Fruit fly (Drosophila melanogaster): ENCODE measurements around the gene Patsas.

Gene Patsas

dm6 chr2L:12092041-12092440 is 11.0 kb downstream of the Patsas start:
- no peak for TF ChIP-seq Dfd (GFP tag; optimal IDR thresholded peaks at IDR 0.05)
- TF ChIP-seq psq (GFP tag; optimal IDR thresholded peaks at IDR 0.05): no peak
- TF ChIP-seq GATAd (GFP tag; optimal IDR thresholded peaks at IDR 0.05): no peak
- TF ChIP-seq HLH106 (tag; optimal IDR thresholded peaks at IDR 0.05): no peak
- no peak for TF ChIP-seq dmrt93B (GFP tag; optimal IDR thresholded peaks at IDR 0.05)
- no peak for TF ChIP-seq h (GFP tag; optimal IDR thresholded peaks at IDR 0.05)
- no peak for TF ChIP-seq fru (GFP tag; optimal IDR thresholded peaks at IDR 0.05)
- TF ChIP-seq Abd-B (GFP tag; optimal IDR thresholded peaks at IDR 0.05): no peak
- no peak for TF ChIP-seq Rel (GFP tag; optimal IDR thresholded peaks at IDR 0.05)
- TF ChIP-seq Rel (tag; optimal IDR thresholded peaks at IDR 0.05): no peak
- TF ChIP-seq CrebA (GFP tag; optimal IDR thresholded peaks at IDR 0.05; ENCODE audit: borderline replicate concordance): no peak
- no peak for TF ChIP-seq dl (GFP tag; optimal IDR thresholded peaks at IDR 0.05; ENCODE audit: insufficient read depth in 1 of 2, partially characterized antibody in 2 of 2)
- TF ChIP-seq woc (GFP tag; optimal IDR thresholded peaks at IDR 0.05): no peak
- TF ChIP-seq usp (GFP tag; optimal IDR thresholded peaks at IDR 0.05): no peak
- no peak for TF ChIP-seq sage (GFP tag; optimal IDR thresholded peaks at IDR 0.05)

- no peak for TF ChIP-seq HLH106 (tag; optimal IDR thresholded peaks at IDR 0.05)
- no peak for TF ChIP-seq woc (GFP tag; optimal IDR thresholded peaks at IDR 0.05)
- no peak for TF ChIP-seq CrebA (GFP tag; optimal IDR thresholded peaks at IDR 0.05; ENCODE audit: borderline replicate concordance)
- TF ChIP-seq sv (GFP tag; optimal IDR thresholded peaks at IDR 0.05): no peak
- no peak for TF ChIP-seq Myc (optimal IDR thresholded peaks at IDR 0.05)
- TF ChIP-seq Rel (GFP tag; optimal IDR thresholded peaks at IDR 0.05): no peak
- TF ChIP-seq Rel (tag; optimal IDR thresholded peaks at IDR 0.05): no peak
- no peak for TF ChIP-seq Hr78 (GFP tag; optimal IDR thresholded peaks at IDR 0.05)
- no peak for TF ChIP-seq OdsH (GFP tag; optimal IDR thresholded peaks at IDR 0.05)
- no peak for TF ChIP-seq Dif (GFP tag; optimal IDR thresholded peaks at IDR 0.05; ENCODE audit: partially characterized antibody)
- no peak for TF ChIP-seq dl (GFP tag; optimal IDR thresholded peaks at IDR 0.05; ENCODE audit: insufficient read depth in 1 of 2, partially characterized antibody in 2 of 2)
- no peak for TF ChIP-seq Dfd (GFP tag; optimal IDR thresholded peaks at IDR 0.05)
- no peak for TF ChIP-seq Mio (GFP tag; optimal IDR thresholded peaks at IDR 0.05)
- TF ChIP-seq fru (GFP tag; optimal IDR thresholded peaks at IDR 0.05): no peak
- TF ChIP-seq Sp1 (GFP tag; optimal IDR thresholded peaks at IDR 0.05): no peak
- no peak for TF ChIP-seq sage (GFP tag; optimal IDR thresholded peaks at IDR 0.05)
- no peak for TF ChIP-seq lola (GFP tag; optimal IDR thresholded peaks at IDR 0.05)
- TF ChIP-seq Hnf4 (GFP tag; optimal IDR thresholded peaks at IDR 0.05): no peak
These were observed 11.6 kb downstream of the Patsas start, which contains the start of gene Pex19 for dm6 chr2L:12091522-12091921. Gene Pex19 (plus strand): TSS chr2L:12091822.

- no peak for TF ChIP-seq N (GFP tag; optimal IDR thresholded peaks at IDR 0.05)
These were observed 13.9 kb downstream of the Patsas start for dm6 chr2L:12089145-12089544.

dm6 chr2L:12087442-12087841 is 15.6 kb downstream of the Patsas start:
- TF ChIP-seq Myc (optimal IDR thresholded peaks at IDR 0.05) (no peak), sv (GFP tag; optimal IDR thresholded peaks at IDR 0.05) (no peak), Dfd (GFP tag; optimal IDR thresholded peaks at IDR 0.05) (no peak), Abd-B (GFP tag; optimal IDR thresholded peaks at IDR 0.05) (no peak), lola (GFP tag; optimal IDR thresholded peaks at IDR 0.05) (no peak), woc (GFP tag; optimal IDR thresholded peaks at IDR 0.05) (no peak), Hnf4 (GFP tag; optimal IDR thresholded peaks at IDR 0.05) (no peak), ey (GFP tag; optimal IDR thresholded peaks at IDR 0.05) (no peak), dsf (GFP tag; optimal IDR thresholded peaks at IDR 0.05; ENCODE audit: borderline replicate concordance) (no peak), br (GFP tag; optimal IDR thresholded peaks at IDR 0.05) (no peak), Vsx2 (GFP tag; optimal IDR thresholded peaks at IDR 0.05; ENCODE audit: partially characterized antibody) (no peak), Hr78 (GFP tag; optimal IDR thresholded peaks at IDR 0.05) (no peak), CG9705 (GFP tag; optimal IDR thresholded peaks at IDR 0.05) (no peak), pan (optimal IDR thresholded peaks at IDR 0.05) (no peak), Mio (GFP tag; optimal IDR thresholded peaks at IDR 0.05) (no peak), OdsH (GFP tag; optimal IDR thresholded peaks at IDR 0.05) (no peak)

dm6 chr2L:12085619-12086171 is 17.4 kb downstream of the Patsas start, which contains the start of gene prd:
Gene prd (minus strand): TSS chr2L:12085827.
- TF ChIP-seq fru (GFP tag; optimal IDR thresholded peaks at IDR 0.05): no peak
- no peak for TF ChIP-seq dmrt93B (GFP tag; optimal IDR thresholded peaks at IDR 0.05)
- no peak for TF ChIP-seq CG32264 (GFP tag; optimal IDR thresholded peaks at IDR 0.05)

Measured in whole organism, wandering third instar larva.